Fruit fly (Drosophila melanogaster): ENCODE data around the gene CG31917.

CG31917 gene

DNA sequence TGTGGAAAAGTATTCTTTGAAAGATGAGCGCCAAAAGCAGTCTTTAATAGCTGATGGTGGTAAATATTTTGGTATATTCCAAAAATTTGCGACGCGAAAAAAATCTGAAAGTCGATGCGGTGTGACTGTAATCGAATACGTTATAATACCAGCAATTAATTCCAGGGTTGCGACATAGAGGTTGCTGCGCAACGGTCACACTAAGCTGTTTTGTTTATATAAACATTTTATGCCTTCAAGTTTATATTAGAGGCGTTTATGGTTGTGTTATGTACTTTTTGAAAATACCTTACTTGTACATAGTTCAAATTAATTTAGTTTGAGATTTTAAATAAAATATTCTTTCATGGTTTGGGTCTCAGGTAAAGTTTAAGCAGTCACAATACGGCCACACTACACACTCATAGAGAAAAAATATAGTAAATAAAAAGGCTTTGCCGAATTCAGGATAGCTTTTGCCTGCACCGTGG, 39.3 kb downstream of the CG31917 start, which contains the start of gene CG14043 (continued):
- TF ChIP-seq CG14667 (GFP tag; IDR thresholded peaks at IDR 0.05) (no peak), inv (GFP tag; IDR thresholded peaks at IDR 0.05; ENCODE audit: partially characterized antibody) (no peak), CG4707 (GFP tag; optimal IDR thresholded peaks at IDR 0.05) (no peak), peb (GFP tag; IDR thresholded peaks at IDR 0.05) (no peak), Aef1 (GFP tag; IDR thresholded peaks at IDR 0.05) (no peak), CG17612 (GFP tag; IDR thresholded peaks at IDR 0.05) (no peak), ERR (GFP tag; optimal IDR thresholded peaks at IDR 0.05) (no peak), YL-1 (GFP tag; optimal IDR thresholded peaks at IDR 0.05) (peak; percentile 80), prd (optimal IDR thresholded peaks at IDR 0.05) (no peak), prd (GFP tag; IDR thresholded peaks at IDR 0.05) (peak; percentile 54; the same call in 2 of the 3 replicates), mld (GFP tag; IDR thresholded peaks at IDR 0.05; ENCODE audit: partially characterized antibody) (no peak), Atf3 (GFP tag; optimal IDR thresholded peaks at IDR 0.05) (no peak), Stat92E (GFP tag; optimal IDR thresholded peaks at IDR 0.05) (no peak), CG3065 (GFP tag; optimal IDR thresholded peaks at IDR 0.05) (no peak), dysf (GFP tag; IDR thresholded peaks at IDR 0.05) (no peak), CG1529 (GFP tag; optimal IDR thresholded peaks at IDR 0.05) (no peak), Hr39 (optimal IDR thresholded peaks at IDR 0.05) (no peak), CG1233 (GFP tag; optimal IDR thresholded peaks at IDR 0.05) (no peak), CG15011 (GFP tag; optimal IDR thresholded peaks at IDR 0.05) (no peak), scrt (GFP tag; optimal IDR thresholded peaks at IDR 0.05) (no peak), slbo (GFP tag; IDR thresholded peaks at IDR 0.05) (peak; percentile 59)

DNA sequence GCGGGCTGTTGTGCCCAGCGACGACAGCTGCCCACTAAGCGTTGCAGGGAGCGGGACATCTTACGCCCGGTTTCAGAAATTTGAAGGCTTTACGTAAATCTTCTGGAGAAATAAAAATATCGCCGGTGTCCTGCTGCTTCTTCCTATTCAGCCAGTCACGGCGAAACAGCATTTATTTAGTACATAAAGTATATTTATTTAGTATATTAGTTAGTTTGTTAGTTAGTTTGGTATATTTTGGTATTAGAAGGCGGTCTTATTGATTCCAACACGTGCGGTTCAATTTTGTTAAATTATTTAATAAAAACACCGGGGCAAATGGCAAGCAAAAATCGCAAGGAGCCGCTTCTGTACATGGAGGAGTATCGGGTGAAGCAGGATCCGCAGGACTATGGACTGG, 41.9 kb downstream of the CG31917 start, which contains the start of the genes Scox and Polr1C:
Gene Scox (minus strand): TSS at position 169 of the 400 bp plus-strand sequence.
Gene Polr1C (plus strand): TSS at position 238 of the 400 bp plus-strand sequence.
- peak; percentile 36 for TF ChIP-seq dm (GFP tag; optimal IDR thresholded peaks at IDR 0.05)
- peak; percentile 18; the same call in 1 of the 3 replicates for TF ChIP-seq CG34422 (GFP tag; IDR thresholded peaks at IDR 0.05)
- TF ChIP-seq Dp (GFP tag; optimal IDR thresholded peaks at IDR 0.05) = peak; percentile 19
- TF ChIP-seq MESR4 (GFP tag; optimal IDR thresholded peaks at IDR 0.05) = peak; percentile 44
- TF ChIP-seq YL-1 (GFP tag; optimal IDR thresholded peaks at IDR 0.05) = peak; percentile 58
- TF ChIP-seq pzg (GFP tag; optimal IDR thresholded peaks at IDR 0.05) = peak; percentile 46
- TF ChIP-seq MBD-R2 (GFP tag; IDR thresholded peaks at IDR 0.05) = 0 out of 2 replicates have a peak, but pooled peaks have one; percentile 33
- TF ChIP-seq Scr (GFP tag; IDR thresholded peaks at IDR 0.05; ENCODE audit: partially characterized antibody) = no peak
- TF ChIP-seq Max (GFP tag; optimal IDR thresholded peaks at IDR 0.05) = peak; percentile 33
- TF ChIP-seq BEAF-32 (GFP tag; optimal IDR thresholded peaks at IDR 0.05) = peak; percentile 31
- TF ChIP-seq CG9797 (GFP tag; optimal IDR thresholded peaks at IDR 0.05) = peak; percentile 55
- peak; percentile 89 for TF ChIP-seq CG17385 (GFP tag; optimal IDR thresholded peaks at IDR 0.05)
- no peak for TF ChIP-seq CG7928 (GFP tag; optimal IDR thresholded peaks at IDR 0.05)
- peak; percentile 68 for TF ChIP-seq bigmax (GFP tag; optimal IDR thresholded peaks at IDR 0.05)
- TF ChIP-seq E2f2 (GFP tag; IDR thresholded peaks at IDR 0.05) = peak; percentile 34; the same call in 1 of the 2 replicates
- peak; percentile 19 for TF ChIP-seq stwl (tag; optimal IDR thresholded peaks at IDR 0.05)
- peak; percentile 49 for TF ChIP-seq gfzf (GFP tag; optimal IDR thresholded peaks at IDR 0.05)
- peak; percentile 7 for TF ChIP-seq trem (tag; optimal IDR thresholded peaks at IDR 0.05)
- TF ChIP-seq croc (GFP tag; conservative IDR thresholded peaks at IDR 0.05) = no peak
- no peak for TF ChIP-seq ftz-f1 (GFP tag; optimal IDR thresholded peaks at IDR 0.05)
- TF ChIP-seq Fer3 (tag; optimal IDR thresholded peaks at IDR 0.05) = no peak

Data from whole organism, embryonic.